Worm (Caenorhabditis elegans) whole organism, L3 larva: Measurements from ENCODE around the gene ttr-48.

Source experiments
- ZK546.5 ChIP-seq: sonication (generic microtip); optimal IDR thresholded peaks from 2 replicates; lab custom pipeline; 2017; ENCODE audit warnings: missing biosample characterization, missing genetic modification characterization
- aly-2 ChIP-seq: fragments of 150-350 bp; optimal IDR thresholded peaks from 2 replicates; lab custom pipeline; 2014; ENCODE audit warnings: missing biosample characterization, missing genetic modification characterization
- ama-1 ChIP-seq: fragments of 150-350 bp; optimal IDR thresholded peaks from 2 replicates; lab custom pipeline; 2018
- ceh-16 ChIP-seq: sonication (generic microtip); optimal IDR thresholded peaks from 2 replicates; lab custom pipeline; 2017; ENCODE audit warnings: missing biosample characterization, missing genetic modification characterization
- ceh-28 ChIP-seq: fragments of 150-350 bp; optimal IDR thresholded peaks from 2 replicates; lab custom pipeline; 2014; ENCODE audit warnings: missing biosample characterization, missing genetic modification reagents, missing genetic modification characterization
- ceh-82 ChIP-seq: fragments of 150-350 bp; optimal IDR thresholded peaks from 2 replicates; lab custom pipeline; 2014; ENCODE audit warnings: missing biosample characterization, missing genetic modification characterization
- ceh-9 ChIP-seq: sonication (generic microtip); optimal IDR thresholded peaks from 2 replicates; lab custom pipeline; 2018; ENCODE audit warnings: missing biosample characterization, missing genetic modification characterization
- egl-27 ChIP-seq: sonication (generic microtip); optimal IDR thresholded peaks from 4 replicates; lab custom pipeline; 2017; ENCODE audit warnings: missing biosample characterization, missing genetic modification reagents, missing genetic modification characterization
- egl-5 ChIP-seq: fragments of 150-350 bp; optimal IDR thresholded peaks from 2 replicates; lab custom pipeline; 2017; ENCODE audit warnings: missing biosample characterization, missing genetic modification reagents, missing genetic modification characterization, inconsistent platforms
- elt-1 ChIP-seq: fragments of 150-350 bp; optimal IDR thresholded peaks from 2 replicates; lab custom pipeline; 2014; ENCODE audit warnings: missing biosample characterization, missing genetic modification characterization
- elt-2 ChIP-seq: sonication (generic microtip); optimal IDR thresholded peaks from 2 replicates; lab custom pipeline; 2016; ENCODE audit warnings: missing genetic modification reagents, mild to moderate bottlenecking, missing genetic modification characterization, missing compliant biosample characterization
- elt-3 ChIP-seq, 3 experiments: fragments of 150-350 bp in 1 of 3; sonication (generic microtip) in 2 of 3; optimal IDR thresholded peaks; 2 replicates in 2 of 3; 4 replicates in 1 of 3; lab custom pipeline; 2014 to 2017; ENCODE audit warnings: missing biosample characterization in 3 of 3, missing genetic modification characterization in 3 of 3
- eor-1 ChIP-seq, 2 experiments: fragments of 150-350 bp; optimal IDR thresholded peaks; 2 replicates each; lab custom pipeline; 2014 to 2018; ENCODE audit warnings: missing biosample characterization in 2 of 2, missing genetic modification characterization in 2 of 2
- fkh-10 ChIP-seq: sonication (generic microtip); optimal IDR thresholded peaks from 2 replicates; lab custom pipeline; 2017; ENCODE audit warnings: missing biosample characterization, missing genetic modification reagents, missing genetic modification characterization
- fkh-2 ChIP-seq: fragments of 150-350 bp; optimal IDR thresholded peaks from 2 replicates; lab custom pipeline; 2014; ENCODE audit warnings: missing biosample characterization, missing genetic modification reagents, missing genetic modification characterization
- fos-1 ChIP-seq: fragments of 150-350 bp; optimal IDR thresholded peaks from 2 replicates; lab custom pipeline; 2014; ENCODE audit warnings: missing biosample characterization, missing genetic modification characterization
- hmg-11 ChIP-seq: sonication (generic microtip); optimal IDR thresholded peaks from 2 replicates; lab custom pipeline; 2016; ENCODE audit warnings: missing genetic modification characterization, missing compliant biosample characterization
- lin-15B ChIP-seq: fragments of 150-350 bp; optimal IDR thresholded peaks from 2 replicates; lab custom pipeline; 2014; ENCODE audit warnings: missing biosample characterization, missing genetic modification characterization
- lin-39 ChIP-seq: fragments of 150-350 bp; optimal IDR thresholded peaks from 2 replicates; lab custom pipeline; 2018; ENCODE audit warnings: missing biosample characterization, missing genetic modification reagents, missing genetic modification characterization
- lsy-12 ChIP-seq: sonication (generic microtip); optimal IDR thresholded peaks from 2 replicates; lab custom pipeline; 2016; ENCODE audit warnings: mild to moderate bottlenecking, missing genetic modification characterization, missing compliant biosample characterization
- mdl-1 ChIP-seq: fragments of 150-350 bp; optimal IDR thresholded peaks from 2 replicates; lab custom pipeline; 2014; ENCODE audit warnings: missing biosample characterization, missing genetic modification characterization
- mml-1 ChIP-seq: fragments of 150-350 bp; sonication (generic microtip); optimal IDR thresholded peaks from 3 replicates; lab custom pipeline; 2014; ENCODE audit warnings: missing biosample characterization, missing genetic modification characterization
- nfya-1 ChIP-seq: sonication (generic microtip); optimal IDR thresholded peaks from 2 replicates; lab custom pipeline; 2017; ENCODE audit warnings: missing genetic modification characterization, mild to moderate bottlenecking, missing compliant biosample characterization, antibody characterized with exemption, moderate library complexity; ENCODE audit not compliant: insufficient read depth
- nhr-11 ChIP-seq: fragments of 150-350 bp; optimal IDR thresholded peaks from 2 replicates; lab custom pipeline; 2014; ENCODE audit warnings: missing biosample characterization, missing genetic modification characterization
- nhr-12 ChIP-seq: fragments of 150-350 bp; optimal IDR thresholded peaks from 2 replicates; lab custom pipeline; 2014; ENCODE audit warnings: missing biosample characterization, missing genetic modification characterization
- nhr-23 ChIP-seq: fragments of 150-350 bp; optimal IDR thresholded peaks from 2 replicates; lab custom pipeline; 2014; ENCODE audit warnings: missing biosample characterization, missing genetic modification reagents, missing genetic modification characterization
- nhr-237 ChIP-seq: fragments of 150-350 bp; optimal IDR thresholded peaks from 2 replicates; lab custom pipeline; 2014; ENCODE audit warnings: missing biosample characterization, missing genetic modification characterization
- nhr-25 ChIP-seq: sonication (generic microtip); optimal IDR thresholded peaks from 2 replicates; lab custom pipeline; 2017; ENCODE audit warnings: missing biosample characterization, missing genetic modification characterization
- nhr-28 ChIP-seq: fragments of 150-350 bp; optimal IDR thresholded peaks from 2 replicates; lab custom pipeline; 2014; ENCODE audit warnings: missing biosample characterization, missing genetic modification characterization
- nhr-43 ChIP-seq: sonication (generic microtip); optimal IDR thresholded peaks from 2 replicates; lab custom pipeline; 2016; ENCODE audit warnings: mild to moderate bottlenecking, missing genetic modification characterization, missing compliant biosample characterization; ENCODE audit not compliant: poor library complexity, severe bottlenecking
- nhr-67 ChIP-seq: fragments of 150-350 bp; optimal IDR thresholded peaks from 2 replicates; lab custom pipeline; 2014; ENCODE audit warnings: missing biosample characterization, missing genetic modification characterization
- nhr-76 ChIP-seq: fragments of 150-350 bp; sonication (generic microtip); optimal IDR thresholded peaks from 5 replicates; lab custom pipeline; 2014; ENCODE audit warnings: missing biosample characterization, missing genetic modification characterization
- nhr-77 ChIP-seq: fragments of 150-350 bp; optimal IDR thresholded peaks from 2 replicates; lab custom pipeline; 2014; ENCODE audit warnings: missing biosample characterization, missing genetic modification characterization
- pha-4 ChIP-seq: fragments of 150-350 bp; optimal IDR thresholded peaks from 2 replicates; lab custom pipeline; 2014; ENCODE audit warnings: missing biosample characterization, missing genetic modification reagents, missing genetic modification characterization
- pqm-1 ChIP-seq: fragments of 150-350 bp; optimal IDR thresholded peaks from 2 replicates; lab custom pipeline; 2017; ENCODE audit warnings: missing biosample characterization, missing genetic modification characterization, inconsistent platforms
- sea-2 ChIP-seq: fragments of 150-350 bp; sonication (generic microtip); optimal IDR thresholded peaks from 4 replicates; lab custom pipeline; 2014; ENCODE audit warnings: missing biosample characterization, missing genetic modification reagents, missing genetic modification characterization
- skn-1 ChIP-seq: fragments of 150-350 bp; optimal IDR thresholded peaks from 2 replicates; lab custom pipeline; 2014; ENCODE audit warnings: missing biosample characterization, missing genetic modification characterization
- snpc-4 ChIP-seq: fragments of 150-350 bp; optimal IDR thresholded peaks from 2 replicates; lab custom pipeline; 2014; ENCODE audit warnings: missing biosample characterization, missing genetic modification characterization
- tbx-2 ChIP-seq: sonication (generic microtip); optimal IDR thresholded peaks from 2 replicates; lab custom pipeline; 2016; ENCODE audit warnings: mild to moderate bottlenecking, missing genetic modification characterization, missing compliant biosample characterization
- unc-39 ChIP-seq: sonication (generic microtip); optimal IDR thresholded peaks from 4 replicates; lab custom pipeline; 2017; ENCODE audit warnings: missing biosample characterization, missing genetic modification characterization
- unc-62 ChIP-seq: fragments of 150-350 bp; sonication (generic microtip); optimal IDR thresholded peaks from 4 replicates; lab custom pipeline; 2014; ENCODE audit warnings: missing biosample characterization, missing genetic modification reagents, missing genetic modification characterization
- zag-1 ChIP-seq: fragments of 150-350 bp; optimal IDR thresholded peaks from 2 replicates; lab custom pipeline; 2014; ENCODE audit warnings: missing biosample characterization, missing genetic modification characterization
- ztf-11 ChIP-seq: fragments of 150-350 bp; optimal IDR thresholded peaks from 2 replicates; lab custom pipeline; 2014; ENCODE audit warnings: missing biosample characterization, missing genetic modification characterization
- ztf-4 ChIP-seq: fragments of 150-350 bp; optimal IDR thresholded peaks from 2 replicates; lab custom pipeline; 2014; ENCODE audit warnings: missing biosample characterization, missing genetic modification characterization

ttr-48 gene

ce11 chrX:3804837-3805236 lies 37.4 kb downstream of the ttr-48 start, which contains the start of gene F35A5.2:
F35A5.2 (plus strand) TSS chrX:3805137.
- TF ChIP-seq ceh-28 (tag; lab: Kevin White, UChicago) (no peak), skn-1 (tag; lab: Kevin White, UChicago) (no peak), nhr-77 (no peak), mdl-1 (tag; lab: Kevin White, UChicago) (no peak), nhr-76 (tag; lab: Kevin White, UChicago) (no peak), ZK546.5 (tag; lab: Kevin White, UChicago) (no peak)
- TF ChIP-seq, all 47 proteins: peak for 0

ce11 chrX:3803314-3803713 lies 38.9 kb downstream of the ttr-48 start, which contains the start of gene F35A5.8:
F35A5.8 (minus strand) TSS chrX:3803464.
- TF ChIP-seq nhr-67 (tag; lab: Kevin White, UChicago) (no peak), snpc-4 (tag; lab: Kevin White, UChicago) (peak; percentile 55), nhr-76 (tag; lab: Kevin White, UChicago) (no peak), pqm-1 (tag; lab: Kevin White, UChicago) (peak; percentile 13), ZK546.5 (tag; lab: Kevin White, UChicago) (no peak), egl-27 (no peak), nhr-11 (tag; lab: Kevin White, UChicago) (no peak), fkh-10 (GFP tag; lab: Kevin White, UChicago) (no peak), skn-1 (tag; lab: Kevin White, UChicago) (peak; percentile 11), ceh-9 (no peak), zag-1 (tag; lab: Kevin White, UChicago) (no peak), ztf-4 (tag; lab: Kevin White, UChicago) (no peak), hmg-11 (tag; lab: Kevin White, UChicago) (no peak), ztf-11 (tag; lab: Kevin White, UChicago) (no peak), unc-39 (tag; lab: Kevin White, UChicago) (no peak), nhr-237 (tag; lab: Kevin White, UChicago) (no peak), nhr-12 (no peak), sea-2 (no peak), nhr-23 (tag; lab: Kevin White, UChicago) (peak; percentile 79), ceh-82 (tag; lab: Kevin White, UChicago) (peak; percentile 61), elt-3 (tag; optimal IDR thresholded peaks at IDR 0.05; lab: Kevin White, UChicago) (no peak), lin-15B (tag; lab: Kevin White, UChicago) (peak; percentile 48), unc-62 (no peak), nfya-1 (tag; lab: Kevin White, UChicago) (peak; percentile 75), nhr-43 (tag; lab: Kevin White, UChicago) (no peak), nhr-28 (no peak), lin-39 (tag; lab: Kevin White, UChicago) (peak; percentile 37), ceh-16 (no peak), lsy-12 (tag; lab: Kevin White, UChicago) (peak; percentile 43), ama-1 (lab: Kevin White, UChicago) (no peak), fkh-2 (tag; lab: Kevin White, UChicago) (no peak), nhr-25 (peak; percentile 64), tbx-2 (peak; percentile 64), pha-4 (tag; lab: Kevin White, UChicago) (peak; percentile 94), nhr-77 (no peak), mml-1 (tag; lab: Kevin White, UChicago) (no peak), ceh-28 (tag; lab: Kevin White, UChicago) (peak; percentile 12), elt-2 (tag; lab: Kevin White, UChicago) (peak; percentile 58), mdl-1 (tag; lab: Kevin White, UChicago) (no peak), aly-2 (no peak)

- TF ChIP-seq nhr-76 (tag; lab: Kevin White, UChicago) (no peak), egl-5 (no peak), fkh-2 (tag; lab: Kevin White, UChicago) (no peak), ztf-4 (tag; lab: Kevin White, UChicago) (no peak), aly-2 (no peak), lin-39 (tag; lab: Kevin White, UChicago) (peak; percentile 82), pha-4 (tag; lab: Kevin White, UChicago) (no peak), elt-1 (no peak), unc-62 (no peak), ZK546.5 (tag; lab: Kevin White, UChicago) (no peak), skn-1 (tag; lab: Kevin White, UChicago) (no peak), eor-1 (tag; optimal IDR thresholded peaks at IDR 0.05; lab: Kevin White, UChicago) (no peak), fos-1 (tag; lab: Kevin White, UChicago) (no peak), nhr-67 (tag; lab: Kevin White, UChicago) (no peak), nfya-1 (tag; lab: Kevin White, UChicago) (peak; percentile 52), ceh-16 (no peak), hmg-11 (tag; lab: Kevin White, UChicago) (peak; percentile 44), snpc-4 (tag; lab: Kevin White, UChicago) (no peak), fkh-10 (GFP tag; lab: Kevin White, UChicago) (peak; percentile 20), pqm-1 (tag; lab: Kevin White, UChicago) (no peak)
These were observed 39.5 kb downstream of the ttr-48 start for ce11 chrX:3802743-3803142.
